Worm (Caenorhabditis elegans) whole organism, L2 larva: ENCODE measurements around the gene zig-11.

Source experiments
- C34F6.9 ChIP-seq: fragments of 150-350 bp; optimal IDR thresholded peaks from 2 replicates; lab custom pipeline; 2014; ENCODE audit warnings: missing biosample characterization, missing genetic modification characterization
- F13H6.1 ChIP-seq: sonication (generic microtip); optimal IDR thresholded peaks from 2 replicates; lab custom pipeline; 2016; ENCODE audit warnings: missing genetic modification characterization, missing compliant biosample characterization
- R02D3.7 ChIP-seq: fragments of 150-350 bp; optimal IDR thresholded peaks from 2 replicates; lab custom pipeline; 2014; ENCODE audit warnings: missing biosample characterization, missing genetic modification characterization
- Y55F3AM.14 ChIP-seq: fragments of 200-800 bp; sonication (Bioruptor generic); optimal IDR thresholded peaks from 2 replicates; lab custom pipeline; 2018; ENCODE audit warnings: mild to moderate bottlenecking, missing genetic modification characterization, missing compliant biosample characterization
- alr-1 ChIP-seq: fragments of 150-350 bp; optimal IDR thresholded peaks from 2 replicates; lab custom pipeline; 2014; ENCODE audit warnings: missing biosample characterization, missing genetic modification characterization
- blmp-1 ChIP-seq: sonication (generic microtip); optimal IDR thresholded peaks from 2 replicates; lab custom pipeline; 2017; ENCODE audit warnings: missing genetic modification characterization, mild to moderate bottlenecking, missing compliant biosample characterization, antibody characterized with exemption, moderate library complexity; ENCODE audit not compliant: insufficient read depth
- ceh-16 ChIP-seq: fragments of 150-350 bp; optimal IDR thresholded peaks from 2 replicates; lab custom pipeline; 2014; ENCODE audit warnings: missing biosample characterization, missing genetic modification characterization
- ceh-82 ChIP-seq: fragments of 150-350 bp; optimal IDR thresholded peaks from 2 replicates; lab custom pipeline; 2014; ENCODE audit warnings: missing biosample characterization, missing genetic modification characterization
- crh-2 ChIP-seq: sonication (generic microtip); optimal IDR thresholded peaks from 2 replicates; lab custom pipeline; 2017; ENCODE audit warnings: missing biosample characterization, missing genetic modification characterization
- dmd-4 ChIP-seq: sonication (generic microtip); optimal IDR thresholded peaks from 2 replicates; lab custom pipeline; 2017; ENCODE audit warnings: missing biosample characterization, missing genetic modification characterization
- egl-27 ChIP-seq: sonication (generic microtip); optimal IDR thresholded peaks from 3 replicates; lab custom pipeline; 2017; ENCODE audit warnings: missing biosample characterization, missing genetic modification reagents, missing genetic modification characterization
- elt-3 ChIP-seq: sonication (generic microtip); optimal IDR thresholded peaks from 2 replicates; lab custom pipeline; 2017; ENCODE audit warnings: missing biosample characterization, missing genetic modification characterization
- fos-1 ChIP-seq: fragments of 150-350 bp; optimal IDR thresholded peaks from 2 replicates; lab custom pipeline; 2014; ENCODE audit warnings: missing biosample characterization, missing genetic modification characterization
- gmeb-1 ChIP-seq: fragments of 150-350 bp; optimal IDR thresholded peaks from 2 replicates; lab custom pipeline; 2014; ENCODE audit warnings: missing biosample characterization, missing genetic modification characterization
- lin-13 ChIP-seq: fragments of 150-350 bp; optimal IDR thresholded peaks from 2 replicates; lab custom pipeline; 2014; ENCODE audit warnings: missing biosample characterization, missing genetic modification reagents, missing genetic modification characterization
- lin-39 ChIP-seq: fragments of 150-350 bp; optimal IDR thresholded peaks from 2 replicates; lab custom pipeline; 2014; ENCODE audit warnings: missing biosample characterization, missing genetic modification reagents, missing genetic modification characterization
- lsy-2 ChIP-seq, 2 experiments: fragments of 150-350 bp in 1 of 2; sonication (generic microtip) in 1 of 2; optimal IDR thresholded peaks; 2 replicates each; lab custom pipeline; 2014 to 2017; ENCODE audit warnings: missing biosample characterization in 2 of 2, missing genetic modification characterization in 2 of 2
- mdl-1 ChIP-seq, 2 experiments: fragments of 150-350 bp in 1 of 2; sonication (generic microtip) in 1 of 2; optimal IDR thresholded peaks; 2 replicates each; lab custom pipeline; 2017; ENCODE audit warnings: missing biosample characterization in 2 of 2, missing genetic modification characterization in 2 of 2
- nhr-10 ChIP-seq: sonication (generic microtip); optimal IDR thresholded peaks from 2 replicates; lab custom pipeline; 2017; ENCODE audit warnings: missing biosample characterization, missing genetic modification characterization
- nhr-23 ChIP-seq: fragments of 150-350 bp; optimal IDR thresholded peaks from 2 replicates; lab custom pipeline; 2014; ENCODE audit warnings: missing biosample characterization, missing genetic modification reagents, missing genetic modification characterization
- nhr-25 ChIP-seq: fragments of 150-350 bp; sonication (generic microtip); optimal IDR thresholded peaks from 3 replicates; lab custom pipeline; 2014; ENCODE audit warnings: missing biosample characterization, missing genetic modification characterization
- nhr-6 ChIP-seq: fragments of 150-350 bp; optimal IDR thresholded peaks from 2 replicates; lab custom pipeline; 2014; ENCODE audit warnings: missing biosample characterization, missing genetic modification characterization
- nhr-77 ChIP-seq: fragments of 150-350 bp; optimal IDR thresholded peaks from 2 replicates; lab custom pipeline; 2014; ENCODE audit warnings: missing biosample characterization, missing genetic modification characterization
- peb-1 ChIP-seq: fragments of 150-350 bp; optimal IDR thresholded peaks from 2 replicates; lab custom pipeline; 2014; ENCODE audit warnings: missing biosample characterization, missing genetic modification characterization
- sem-4 ChIP-seq: fragments of 150-350 bp; optimal IDR thresholded peaks from 2 replicates; lab custom pipeline; 2014; ENCODE audit warnings: missing biosample characterization, missing genetic modification reagents, missing genetic modification characterization
- skn-1 ChIP-seq: sonication (generic microtip); optimal IDR thresholded peaks from 2 replicates; lab custom pipeline; 2017; ENCODE audit warnings: missing biosample characterization, missing genetic modification characterization
- sma-3 ChIP-seq: sonication (generic microtip); optimal IDR thresholded peaks from 2 replicates; lab custom pipeline; 2016; ENCODE audit warnings: missing genetic modification reagents, missing genetic modification characterization, missing compliant biosample characterization
- unc-39 ChIP-seq: fragments of 150-350 bp; optimal IDR thresholded peaks from 2 replicates; lab custom pipeline; 2014; ENCODE audit warnings: missing biosample characterization, missing genetic modification characterization
- unc-55 ChIP-seq: fragments of 150-350 bp; sonication (generic microtip); optimal IDR thresholded peaks from 3 replicates; lab custom pipeline; 2014; ENCODE audit warnings: missing biosample characterization, missing genetic modification reagents, missing genetic modification characterization
- zag-1 ChIP-seq: fragments of 150-350 bp; optimal IDR thresholded peaks from 2 replicates; lab custom pipeline; 2014; ENCODE audit warnings: missing biosample characterization, missing genetic modification characterization
- ztf-1 ChIP-seq: fragments of 200-800 bp; sonication (Bioruptor generic); conservative IDR thresholded peaks from 2 replicates; pipeline ENCODE4 v1.3.6; 2022; ENCODE audit warnings: missing genetic modification characterization, missing compliant biosample characterization
- ztf-11 ChIP-seq: sonication (generic microtip); optimal IDR thresholded peaks from 2 replicates; lab custom pipeline; 2017; ENCODE audit warnings: missing biosample characterization, missing genetic modification characterization
- ztf-4 ChIP-seq: fragments of 150-350 bp; optimal IDR thresholded peaks from 2 replicates; lab custom pipeline; 2014; ENCODE audit warnings: missing biosample characterization, missing genetic modification characterization

zig-11 gene

DNA sequence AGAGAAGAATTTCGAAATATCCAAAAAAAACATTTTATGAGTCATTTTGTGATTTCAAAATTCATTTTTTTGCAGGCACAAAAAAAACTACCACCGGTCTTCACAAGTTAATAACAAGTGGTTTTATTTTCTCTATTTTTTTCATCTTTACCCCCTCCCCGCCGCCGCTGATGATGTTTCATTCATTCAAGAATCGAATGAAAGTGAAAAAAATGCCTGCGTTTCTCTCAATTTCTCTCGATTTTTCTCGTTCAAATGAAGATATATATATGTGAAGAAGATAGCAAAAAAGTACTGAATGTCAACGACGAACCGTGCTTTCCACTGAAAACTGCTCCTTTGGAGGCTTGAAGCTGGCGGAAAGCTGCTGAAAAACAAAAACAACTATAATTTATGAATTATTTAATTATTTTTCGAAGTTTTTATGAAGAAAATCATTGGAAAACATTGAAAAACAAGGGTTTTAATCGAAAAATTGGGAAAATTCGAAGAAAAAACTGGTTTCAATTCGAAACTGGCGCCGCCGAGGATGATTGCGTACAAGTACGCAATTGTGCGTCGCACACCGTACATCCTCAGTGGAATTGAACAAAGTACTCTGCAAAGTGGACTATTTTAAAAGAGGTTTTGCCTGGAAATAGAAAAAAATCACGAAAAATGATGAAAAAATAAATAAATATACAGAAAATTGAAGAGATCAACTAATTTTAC is at the start of gene zig-11:
Gene zig-11, minus strand, starts transcription at position 373 of the 711 bp plus-strand sequence.
- TF ChIP-seq lsy-2 (tag; optimal IDR thresholded peaks at IDR 0.05; lab: Kevin White, UChicago) (peak in 1 of 2 experiments; percentile 82), gmeb-1 (peak; percentile 63), nhr-23 (tag; lab: Kevin White, UChicago) (no peak), blmp-1 (tag; lab: Kevin White, UChicago) (peak; percentile 94), F13H6.1 (no peak), dmd-4 (tag; lab: Kevin White, UChicago) (no peak), ztf-4 (tag; lab: Kevin White, UChicago) (no peak), C34F6.9 (tag; lab: Kevin White, UChicago) (peak; percentile 7), unc-55 (peak; percentile 43), elt-3 (tag; lab: Kevin White, UChicago) (no peak), sem-4 (tag; lab: Kevin White, UChicago) (no peak), peb-1 (tag; lab: Kevin White, UChicago) (no peak), alr-1 (tag; lab: Kevin White, UChicago) (no peak), crh-2 (tag; lab: Kevin White, UChicago) (no peak)

DNA sequence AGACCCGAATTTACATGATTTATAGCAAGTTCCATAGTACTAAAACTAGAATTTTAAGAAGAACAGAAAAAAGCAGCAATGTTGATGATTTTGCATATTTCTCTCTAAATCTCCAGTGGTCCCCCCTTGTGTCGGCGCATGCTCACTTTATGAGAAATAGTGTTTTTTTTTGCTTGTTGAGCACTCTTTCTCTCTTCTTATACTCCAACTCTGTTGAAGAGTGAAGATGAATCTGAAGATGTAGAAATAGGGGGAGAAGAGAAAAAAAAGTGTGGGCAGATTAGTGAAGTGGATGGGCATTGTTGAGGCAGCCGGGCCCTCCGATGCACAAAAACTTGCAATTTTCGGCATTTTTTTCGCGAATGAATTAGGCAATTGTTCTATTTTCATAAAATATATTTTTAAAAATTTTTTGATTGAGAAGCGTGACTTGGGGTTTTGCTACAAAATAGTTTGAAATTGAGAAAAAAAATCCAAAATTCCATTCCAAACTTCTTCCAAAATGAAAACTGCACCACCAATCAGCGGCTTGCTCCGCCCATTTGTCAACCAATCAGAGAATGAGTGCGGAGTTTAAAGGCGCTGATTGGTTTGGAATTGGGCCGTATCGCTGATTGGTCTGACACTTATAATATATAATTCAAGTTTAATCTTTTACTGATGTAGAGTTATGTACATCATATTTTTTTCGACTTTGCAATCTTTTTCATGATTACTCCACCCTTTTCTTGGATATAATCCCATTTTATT is 47.9 kb upstream of the zig-11 start:
- TF ChIP-seq unc-39 (tag; lab: Kevin White, UChicago) = no peak
- TF ChIP-seq C34F6.9 (tag; lab: Kevin White, UChicago) = peak; percentile 10
- no peak for TF ChIP-seq nhr-10
- no peak for TF ChIP-seq egl-27 (tag; lab: Kevin White, UChicago)
- peak; percentile 21 for TF ChIP-seq unc-55

DNA sequence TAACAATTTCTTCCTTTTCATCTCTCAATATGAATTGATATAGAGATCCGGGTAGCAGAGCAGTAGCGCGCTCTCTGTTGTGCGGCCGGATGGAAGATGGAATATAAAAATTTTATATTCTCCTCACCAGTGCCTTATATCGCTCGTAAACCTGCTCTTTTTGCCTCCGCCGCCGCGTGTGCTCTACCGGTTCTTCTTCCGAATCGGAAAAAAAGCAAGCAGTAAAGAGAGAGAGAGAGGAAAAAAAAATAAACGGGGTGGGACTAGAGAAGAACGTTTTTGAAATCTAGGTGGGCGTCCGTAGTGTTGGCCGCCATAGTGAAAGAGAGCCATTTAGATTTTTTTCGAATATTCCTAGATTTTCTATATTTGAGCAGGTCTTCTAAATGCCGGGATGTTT is 45.2 kb upstream of the zig-11 start, which contains the start of gene glb-25:
Gene glb-25, plus strand, starts transcription at position 301 of the 400 bp plus-strand sequence.
- TF ChIP-seq mdl-1 (tag; optimal IDR thresholded peaks at IDR 0.05; lab: Kevin White, UChicago) (no peak), nhr-23 (tag; lab: Kevin White, UChicago) (no peak), skn-1 (no peak), nhr-77 (tag; lab: Kevin White, UChicago) (no peak), ztf-1 (GFP tag; lab: Robert Waterston, UW) (no peak), gmeb-1 (no peak), ztf-4 (tag; lab: Kevin White, UChicago) (no peak), fos-1 (no peak), ceh-82 (tag; lab: Kevin White, UChicago) (no peak), ztf-11 (tag; lab: Kevin White, UChicago) (no peak), lin-39 (tag; lab: Kevin White, UChicago) (no peak), lin-13 (GFP tag; lab: Kevin White, UChicago) (no peak)

DNA sequence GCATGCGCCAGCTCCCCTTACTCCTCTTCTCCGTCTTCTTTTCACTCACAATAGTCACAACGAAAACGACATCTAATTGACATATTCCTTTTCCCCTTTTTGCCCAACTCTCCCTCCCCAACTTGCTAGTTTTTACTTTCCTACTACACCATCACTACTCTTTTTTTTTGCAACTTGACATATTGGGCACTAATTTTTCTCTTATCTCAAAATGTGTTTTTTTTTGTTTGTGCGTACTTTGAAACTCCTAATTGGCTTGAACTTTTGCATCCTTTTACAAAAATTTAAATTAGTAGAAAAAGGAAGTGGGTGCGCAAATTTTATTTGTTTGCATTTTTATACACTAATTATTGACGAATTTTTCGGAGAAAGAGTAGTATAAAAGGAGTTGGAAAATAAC is 42.8 kb upstream of the zig-11 start:
- TF ChIP-seq egl-27 (tag; lab: Kevin White, UChicago) (no peak), nhr-25 (tag; lab: Kevin White, UChicago) (no peak), Y55F3AM.14 (GFP tag; lab: Kevin White, UChicago) (no peak), alr-1 (tag; lab: Kevin White, UChicago) (no peak), ztf-11 (tag; lab: Kevin White, UChicago) (no peak), crh-2 (tag; lab: Kevin White, UChicago) (no peak), ceh-82 (tag; lab: Kevin White, UChicago) (no peak), lin-13 (GFP tag; lab: Kevin White, UChicago) (no peak), ceh-16 (tag; lab: Kevin White, UChicago) (no peak), unc-55 (no peak), nhr-6 (tag; lab: Kevin White, UChicago) (no peak), R02D3.7 (tag; lab: Kevin White, UChicago) (no peak), zag-1 (tag; lab: Kevin White, UChicago) (no peak), sma-3 (GFP tag; lab: Kevin White, UChicago) (no peak), dmd-4 (tag; lab: Kevin White, UChicago) (no peak)
